Worm (Caenorhabditis elegans): ENCODE results near the gene col-183.
"Not testable (repeated sequence)": the region's sequence is repeated elsewhere in the genome, so short reads cannot be mapped to it uniquely, and the experiment has no call there.

DNA sequence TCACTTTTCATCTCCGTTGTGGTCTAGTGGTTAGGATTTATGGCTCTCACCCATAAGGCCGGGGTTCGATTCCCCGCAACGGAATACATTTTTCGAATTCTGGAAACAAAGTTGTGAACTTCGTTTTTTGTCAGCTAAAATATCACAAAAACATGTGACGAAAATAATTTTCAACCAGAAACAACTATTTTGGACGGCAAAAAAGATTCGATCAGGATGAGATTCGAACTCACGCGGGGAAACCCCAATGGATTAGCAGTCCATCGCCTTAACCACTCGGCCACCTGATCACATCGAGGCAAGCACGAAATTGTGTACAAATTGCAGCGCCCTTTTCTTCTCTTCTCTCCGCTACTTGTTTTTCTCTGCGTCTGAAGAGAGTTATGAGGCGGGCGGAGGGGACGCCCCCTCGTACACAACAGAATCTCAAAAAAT, 18.9 kb downstream of the col-183 start:
- TF ChIP-seq ceh-88 (GFP tag; IDR thresholded peaks at IDR 0.05) (peak; percentile 31; the same call in 1 of the 2 replicates), lsy-2 (tag; optimal IDR thresholded peaks at IDR 0.05) (peak; percentile 26 to 42), unc-86 (tag; optimal IDR thresholded peaks at IDR 0.05) (peak; percentile 38)
- TF ChIP-seq pqm-1 (tag; optimal IDR thresholded peaks at IDR 0.05); unc-62 (GFP tag; optimal IDR thresholded peaks at IDR 0.05); nhr-237 (tag; optimal IDR thresholded peaks at IDR 0.05); ama-1 (optimal IDR thresholded peaks at IDR 0.05): not testable (repeated sequence)

Data from whole organism, L1 larva.